Fruit fly (Drosophila melanogaster): ENCODE data around the gene Got2.
A peak's percentile ranks its signal among the peaks of the same experiment; 100 is the strongest.

The Got2 gene

dm6 chr2L:1970312-1970929, 17.1 kb downstream of the Got2 start, which contains the start of gene erm (continued):
- TF ChIP-seq Fer1 (GFP tag; optimal IDR thresholded peaks at IDR 0.05): no peak
- TF ChIP-seq Adf1 (GFP tag; IDR thresholded peaks at IDR 0.05): peak; percentile 91
- TF ChIP-seq dpn (GFP tag; optimal IDR thresholded peaks at IDR 0.05): no peak
- no peak for TF ChIP-seq CG2120 (GFP tag; optimal IDR thresholded peaks at IDR 0.05)
- peak; percentile 63 for TF ChIP-seq CG8478 (optimal IDR thresholded peaks at IDR 0.05)
- TF ChIP-seq br (optimal IDR thresholded peaks at IDR 0.05): no peak
- no peak for TF ChIP-seq D (optimal IDR thresholded peaks at IDR 0.05)
- no peak for TF ChIP-seq D (GFP tag; optimal IDR thresholded peaks at IDR 0.05)
- TF ChIP-seq Deaf1 (tag; optimal IDR thresholded peaks at IDR 0.05): peak; percentile 76
- no peak for TF ChIP-seq CG18599 (GFP tag; optimal IDR thresholded peaks at IDR 0.05)
- TF ChIP-seq Six4 (GFP tag; optimal IDR thresholded peaks at IDR 0.05): no peak
- TF ChIP-seq lola (GFP tag; optimal IDR thresholded peaks at IDR 0.05): no peak
- TF ChIP-seq Dek (tag; optimal IDR thresholded peaks at IDR 0.05): no peak
- peak; percentile 61 for TF ChIP-seq Vsx1 (GFP tag; optimal IDR thresholded peaks at IDR 0.05)
- TF ChIP-seq cg (GFP tag; optimal IDR thresholded peaks at IDR 0.05): peak; percentile 92
- no peak for TF ChIP-seq CG7372 (GFP tag; IDR thresholded peaks at IDR 0.05)
- no peak for TF ChIP-seq CG15269 (tag; optimal IDR thresholded peaks at IDR 0.05)
- TF ChIP-seq insv (GFP tag; optimal IDR thresholded peaks at IDR 0.05): peak in 1 of 2 experiments; percentile 85
- TF ChIP-seq sima (GFP tag; optimal IDR thresholded peaks at IDR 0.05): no peak
- no peak for TF ChIP-seq CG6254 (GFP tag; optimal IDR thresholded peaks at IDR 0.05)
- TF ChIP-seq Bdp1 (GFP tag; optimal IDR thresholded peaks at IDR 0.05): no peak
- no peak for TF ChIP-seq Gsc (GFP tag; IDR thresholded peaks at IDR 0.05)
- TF ChIP-seq CG3847 (GFP tag; IDR thresholded peaks at IDR 0.05): 0 out of 2 replicates have a peak, but pooled peaks have one; percentile 14
- no peak for TF ChIP-seq CG9797 (GFP tag; optimal IDR thresholded peaks at IDR 0.05)
- TF ChIP-seq Ets97D (GFP tag; optimal IDR thresholded peaks at IDR 0.05): no peak
- TF ChIP-seq CG12769 (tag; optimal IDR thresholded peaks at IDR 0.05): no peak
- no peak for TF ChIP-seq CG17186 (GFP tag; optimal IDR thresholded peaks at IDR 0.05)
- no peak for TF ChIP-seq CG10274 (GFP tag; optimal IDR thresholded peaks at IDR 0.05)
- no peak for TF ChIP-seq ranshi (GFP tag; IDR thresholded peaks at IDR 0.05)
- TF ChIP-seq gce (GFP tag; IDR thresholded peaks at IDR 0.05): no peak
- TF ChIP-seq Elba2 (GFP tag; optimal IDR thresholded peaks at IDR 0.05): peak; percentile 57
- no peak for TF ChIP-seq CG10979 (tag; optimal IDR thresholded peaks at IDR 0.05)
- peak; percentile 49; the same call in 1 of the 2 replicates for TF ChIP-seq sna (GFP tag; IDR thresholded peaks at IDR 0.05; ENCODE audit: partially characterized antibody)
- peak; percentile 27 to 76 for TF ChIP-seq Trl (optimal IDR thresholded peaks at IDR 0.05)
- TF ChIP-seq Trl (GFP tag; optimal IDR thresholded peaks at IDR 0.05): peak; percentile 57
- TF ChIP-seq HLH4C (GFP tag; IDR thresholded peaks at IDR 0.05; ENCODE audit: partially characterized antibody): 0 out of 3 replicates have a peak, but pooled peaks have one; percentile 28
- TF ChIP-seq CG32767 (GFP tag; IDR thresholded peaks at IDR 0.05): no peak
- no peak; the same call in 1 of the 2 replicates for TF ChIP-seq ato (GFP tag; IDR thresholded peaks at IDR 0.05; ENCODE audit: partially characterized antibody)
- peak; percentile 67; the same call in 1 of the 3 replicates for TF ChIP-seq z (GFP tag; IDR thresholded peaks at IDR 0.05)
- no peak for TF ChIP-seq CG11723 (GFP tag; optimal IDR thresholded peaks at IDR 0.05)
- TF ChIP-seq Bgb (GFP tag; IDR thresholded peaks at IDR 0.05; ENCODE audit: partially characterized antibody): no peak
- no peak for TF ChIP-seq gem (tag; optimal IDR thresholded peaks at IDR 0.05)
- TF ChIP-seq phol (tag; optimal IDR thresholded peaks at IDR 0.05): peak; percentile 61
- TF ChIP-seq Jarid2 (GFP tag; optimal IDR thresholded peaks at IDR 0.05): peak; percentile 14
- TF ChIP-seq vvl (GFP tag; IDR thresholded peaks at IDR 0.05): peak; percentile 49; the same call in 1 of the 2 replicates
- peak; percentile 42; the same call in 1 of the 2 replicates for TF ChIP-seq ttk (GFP tag; IDR thresholded peaks at IDR 0.05)
- no peak for TF ChIP-seq CG33213 (GFP tag; optimal IDR thresholded peaks at IDR 0.05)
- peak; percentile 63 for TF ChIP-seq CoRest (tag; optimal IDR thresholded peaks at IDR 0.05)
- peak; percentile 97 for TF ChIP-seq Nf-YB (GFP tag; optimal IDR thresholded peaks at IDR 0.05)
- TF ChIP-seq abd-A (tag; optimal IDR thresholded peaks at IDR 0.05): peak; percentile 78

Measured in whole organism, embryonic.